Worm (Caenorhabditis elegans) whole organism, late embryonic: ENCODE measurements around the gene B0432.14.

Experiments
- C08G9.2 ChIP-seq: sonication (generic microtip); optimal IDR thresholded peaks from 2 replicates; lab custom pipeline; 2016; ENCODE audit warnings: mild to moderate bottlenecking, missing genetic modification characterization, moderate library complexity, missing compliant biosample characterization
- C38D4.7 ChIP-seq: fragments of 200-800 bp; sonication (Bioruptor generic); optimal IDR thresholded peaks from 2 replicates; lab custom pipeline; 2018; ENCODE audit warnings: mild to moderate bottlenecking, missing genetic modification characterization, moderate library complexity, missing compliant biosample characterization
- F13H6.1 ChIP-seq: sonication (generic microtip); optimal IDR thresholded peaks from 2 replicates; lab custom pipeline; 2016; ENCODE audit warnings: missing genetic modification characterization, missing compliant biosample characterization
- K02D7.2 ChIP-seq: sonication (generic microtip); optimal IDR thresholded peaks from 2 replicates; lab custom pipeline; 2017; ENCODE audit warnings: mild to moderate bottlenecking, missing genetic modification characterization, missing compliant biosample characterization
- K09A11.1 ChIP-seq: sonication (generic microtip); optimal IDR thresholded peaks from 2 replicates; lab custom pipeline; 2017; ENCODE audit warnings: antibody characterized with exemption, mild to moderate bottlenecking, missing genetic modification characterization, missing compliant biosample characterization; ENCODE audit not compliant: insufficient read depth
- T23F11.4 ChIP-seq: fragments of 200-800 bp; sonication (Bioruptor generic); optimal IDR thresholded peaks from 2 replicates; lab custom pipeline; 2018; ENCODE audit warnings: mild to moderate bottlenecking, missing genetic modification characterization, missing compliant biosample characterization
- Y22D7AL.16 ChIP-seq: sonication (generic microtip); optimal IDR thresholded peaks from 2 replicates; lab custom pipeline; 2016; ENCODE audit warnings: missing genetic modification characterization, missing compliant biosample characterization
- ceh-14 ChIP-seq: sonication (generic microtip); optimal IDR thresholded peaks from 2 replicates; lab custom pipeline; 2016; ENCODE audit warnings: missing genotype, missing genetic modification characterization, missing compliant biosample characterization
- ceh-18 ChIP-seq: sonication (generic microtip); optimal IDR thresholded peaks from 2 replicates; lab custom pipeline; 2016; ENCODE audit warnings: missing genetic modification characterization, missing compliant biosample characterization
- ceh-2 ChIP-seq: sonication (generic microtip); optimal IDR thresholded peaks from 2 replicates; lab custom pipeline; 2016; ENCODE audit warnings: missing genotype, missing genetic modification characterization, missing compliant biosample characterization
- ceh-22 ChIP-seq: sonication (generic microtip); optimal IDR thresholded peaks from 2 replicates; lab custom pipeline; 2017; ENCODE audit warnings: missing biosample characterization, missing genetic modification characterization
- ceh-24 ChIP-seq: sonication (generic microtip); optimal IDR thresholded peaks from 2 replicates; lab custom pipeline; 2016; ENCODE audit warnings: mild to moderate bottlenecking, missing genetic modification characterization, missing compliant biosample characterization
- ceh-30 ChIP-seq: fragments of 150-350 bp; optimal IDR thresholded peaks from 2 replicates; lab custom pipeline; 2014; ENCODE audit warnings: missing biosample characterization, missing genetic modification characterization
- ceh-31 ChIP-seq: sonication (generic microtip); optimal IDR thresholded peaks from 2 replicates; lab custom pipeline; 2016; ENCODE audit warnings: missing genetic modification characterization, missing compliant biosample characterization
- ceh-34 ChIP-seq: sonication (generic microtip); optimal IDR thresholded peaks from 2 replicates; lab custom pipeline; 2016; ENCODE audit warnings: mild to moderate bottlenecking, missing genetic modification characterization, missing compliant biosample characterization
- ceh-48 ChIP-seq: sonication (generic microtip); optimal IDR thresholded peaks from 2 replicates; lab custom pipeline; 2016; ENCODE audit warnings: missing genetic modification characterization, inconsistent platforms, missing compliant biosample characterization
- ceh-6 ChIP-seq: fragments of 200-800 bp; sonication (Bioruptor generic); optimal IDR thresholded peaks from 2 replicates; lab custom pipeline; 2018; ENCODE audit warnings: mild to moderate bottlenecking, missing genetic modification characterization, missing compliant biosample characterization
- dmd-4 ChIP-seq: sonication (generic microtip); optimal IDR thresholded peaks from 2 replicates; lab custom pipeline; 2016; ENCODE audit warnings: borderline replicate concordance, missing genetic modification characterization, missing compliant biosample characterization
- dve-1 ChIP-seq: sonication (generic microtip); optimal IDR thresholded peaks from 2 replicates; lab custom pipeline; 2017; ENCODE audit warnings: antibody characterized with exemption, mild to moderate bottlenecking, missing genetic modification characterization, missing compliant biosample characterization
- elt-2 ChIP-seq: sonication (generic microtip); optimal IDR thresholded peaks from 2 replicates; lab custom pipeline; 2016; ENCODE audit warnings: missing genetic modification reagents, missing genetic modification characterization, missing compliant biosample characterization
- elt-4 ChIP-seq: sonication (generic microtip); optimal IDR thresholded peaks from 2 replicates; lab custom pipeline; 2016; ENCODE audit warnings: missing genetic modification characterization, missing compliant biosample characterization
- ets-4 ChIP-seq: sonication (generic microtip); optimal IDR thresholded peaks from 2 replicates; lab custom pipeline; 2016; ENCODE audit warnings: missing genetic modification characterization, missing compliant biosample characterization
- fkh-10 ChIP-seq: fragments of 150-350 bp; optimal IDR thresholded peaks from 2 replicates; lab custom pipeline; 2014; ENCODE audit warnings: missing biosample characterization, missing genetic modification reagents, missing genetic modification characterization
- gmeb-2 ChIP-seq: sonication (generic microtip); optimal IDR thresholded peaks from 2 replicates; lab custom pipeline; 2016; ENCODE audit warnings: missing genetic modification characterization, inconsistent platforms, missing compliant biosample characterization
- hlh-15 ChIP-seq: sonication (generic microtip); optimal IDR thresholded peaks from 2 replicates; lab custom pipeline; 2016; ENCODE audit warnings: missing genetic modification characterization, missing compliant biosample characterization
- hlh-6 ChIP-seq: sonication (generic microtip); optimal IDR thresholded peaks from 2 replicates; lab custom pipeline; 2016; ENCODE audit warnings: missing genotype, missing genetic modification characterization, missing compliant biosample characterization
- hlh-8 ChIP-seq: sonication (generic microtip); optimal IDR thresholded peaks from 2 replicates; lab custom pipeline; 2016; ENCODE audit warnings: missing genotype, missing genetic modification characterization, missing compliant biosample characterization
- lim-6 ChIP-seq: sonication (generic microtip); optimal IDR thresholded peaks from 2 replicates; lab custom pipeline; 2016; ENCODE audit warnings: missing genetic modification characterization, missing compliant biosample characterization
- lin-11 ChIP-seq: fragments of 200-800 bp; sonication (Bioruptor generic); optimal IDR thresholded peaks from 2 replicates; lab custom pipeline; 2018; ENCODE audit warnings: mild to moderate bottlenecking, missing genetic modification characterization, missing compliant biosample characterization
- madf-2 ChIP-seq: sonication (generic microtip); optimal IDR thresholded peaks from 2 replicates; lab custom pipeline; 2017; ENCODE audit warnings: missing genetic modification characterization, missing compliant biosample characterization
- mec-3 ChIP-seq: sonication (generic microtip); optimal IDR thresholded peaks from 2 replicates; lab custom pipeline; 2016; ENCODE audit warnings: borderline replicate concordance, missing genetic modification characterization, missing compliant biosample characterization
- nfya-1 ChIP-seq: sonication (generic microtip); optimal IDR thresholded peaks from 2 replicates; lab custom pipeline; 2017; ENCODE audit warnings: missing genetic modification characterization, mild to moderate bottlenecking, missing compliant biosample characterization, antibody characterized with exemption, moderate library complexity
- nhr-11 ChIP-seq: fragments of 150-350 bp; optimal IDR thresholded peaks from 2 replicates; lab custom pipeline; 2014; ENCODE audit warnings: missing biosample characterization, missing genetic modification characterization
- nhr-232 ChIP-seq: sonication (generic microtip); optimal IDR thresholded peaks from 2 replicates; lab custom pipeline; 2016; ENCODE audit warnings: missing genetic modification characterization, missing compliant biosample characterization
- npax-4 ChIP-seq: sonication (generic microtip); optimal IDR thresholded peaks from 2 replicates; lab custom pipeline; 2016; ENCODE audit warnings: missing genetic modification characterization, missing compliant biosample characterization
- odd-2 ChIP-seq: sonication (generic microtip); optimal IDR thresholded peaks from 2 replicates; lab custom pipeline; 2017; ENCODE audit warnings: antibody characterized with exemption, mild to moderate bottlenecking, missing genetic modification characterization, missing compliant biosample characterization
- pag-3 ChIP-seq: sonication (generic microtip); optimal IDR thresholded peaks from 2 replicates; lab custom pipeline; 2016; ENCODE audit warnings: missing compliant biosample characterization, missing genetic modification characterization, borderline replicate concordance
- pat-9 ChIP-seq: fragments of 200-800 bp; sonication (Bioruptor generic); optimal IDR thresholded peaks from 2 replicates; lab custom pipeline; 2018; ENCODE audit warnings: mild to moderate bottlenecking, missing genetic modification characterization, moderate library complexity, missing compliant biosample characterization
- pha-2 ChIP-seq: sonication (generic microtip); optimal IDR thresholded peaks from 2 replicates; lab custom pipeline; 2017; ENCODE audit warnings: mild to moderate bottlenecking, missing genetic modification characterization, missing compliant biosample characterization
- pha-4 ChIP-seq: fragments of 150-350 bp; optimal IDR thresholded peaks from 2 replicates; lab custom pipeline; 2018; ENCODE audit warnings: missing biosample characterization, missing genetic modification reagents, missing genetic modification characterization
- pros-1 ChIP-seq: fragments of 150-350 bp; optimal IDR thresholded peaks from 2 replicates; lab custom pipeline; 2014; ENCODE audit warnings: missing biosample characterization, missing genetic modification reagents, missing genetic modification characterization
- rnt-1 ChIP-seq: sonication (generic microtip); optimal IDR thresholded peaks from 2 replicates; lab custom pipeline; 2016; ENCODE audit warnings: missing genetic modification characterization, missing compliant biosample characterization
- sox-2 ChIP-seq: fragments of 200-800 bp; sonication (Bioruptor generic); IDR thresholded peaks from 2 replicates; pipeline ENCODE4 v1.3.6; 2022; ENCODE audit warnings: missing genetic modification reagents, missing genetic modification characterization, missing compliant biosample characterization
- syd-9 ChIP-seq: sonication (generic microtip); optimal IDR thresholded peaks from 2 replicates; lab custom pipeline; 2016; ENCODE audit warnings: mild to moderate bottlenecking, missing genetic modification characterization, moderate library complexity, missing compliant biosample characterization
- tbx-7 ChIP-seq: sonication (generic microtip); optimal IDR thresholded peaks from 2 replicates; lab custom pipeline; 2016; ENCODE audit warnings: missing genotype, missing genetic modification characterization, missing compliant biosample characterization
- ttx-3 ChIP-seq: sonication (generic microtip); optimal IDR thresholded peaks from 2 replicates; lab custom pipeline; 2016; ENCODE audit warnings: missing genetic modification reagents, missing genetic modification characterization, missing compliant biosample characterization
- unc-3 ChIP-seq, 2 experiments: fragments of 200-800 bp in 1 of 2; sonication (Bioruptor generic) in 1 of 2; sonication (generic microtip) in 1 of 2; conservative IDR thresholded peaks in 1 of 2; optimal IDR thresholded peaks in 1 of 2; 2 replicates each; pipeline versions ENCODE4 v1.3.6 to Lab custom; 2016 to 2022; ENCODE audit warnings: missing compliant biosample characterization in 2 of 2, missing genetic modification characterization in 2 of 2, missing genetic modification reagents in 1 of 2
- unc-42 ChIP-seq: sonication (generic microtip); optimal IDR thresholded peaks from 2 replicates; lab custom pipeline; 2016; ENCODE audit warnings: missing genotype, missing genetic modification characterization, missing compliant biosample characterization
- unc-55 ChIP-seq: sonication (generic microtip); optimal IDR thresholded peaks from 2 replicates; lab custom pipeline; 2017; ENCODE audit warnings: missing biosample characterization, missing genetic modification reagents, missing genetic modification characterization

Gene B0432.14

DNA sequence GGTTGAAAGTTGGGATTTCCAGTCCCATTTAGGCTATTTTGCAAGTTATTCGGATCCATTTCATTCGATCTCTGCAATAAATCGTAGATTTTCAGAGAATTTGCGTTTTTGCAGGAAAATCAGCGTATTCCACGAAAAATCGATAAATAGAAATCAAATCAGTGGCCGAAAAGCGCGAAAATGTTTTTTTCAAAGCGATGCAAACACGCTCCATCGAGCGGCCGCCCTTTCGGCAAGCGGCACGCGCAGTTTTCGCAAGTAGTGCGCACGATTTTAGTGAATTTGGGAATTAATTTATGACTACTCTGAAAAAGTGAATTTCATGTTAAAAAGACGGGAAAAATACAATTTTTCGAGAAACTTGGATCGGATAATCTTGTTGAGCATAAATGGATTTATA, 9.0 kb upstream of the B0432.14 start (continued):
- TF ChIP-seq gmeb-2 (tag; lab: Kevin White, UChicago), result peak; percentile 63
- TF ChIP-seq madf-2 (tag; lab: Kevin White, UChicago), result peak; percentile 66
- TF ChIP-seq mec-3 (tag; lab: Kevin White, UChicago), result peak; percentile 85
- no peak for TF ChIP-seq pha-4 (tag; lab: Kevin White, UChicago)
- peak; percentile 50 for TF ChIP-seq Y22D7AL.16 (tag; lab: Kevin White, UChicago)
- peak; percentile 66 for TF ChIP-seq hlh-15 (tag; lab: Kevin White, UChicago)
- TF ChIP-seq pat-9 (tag; lab: Kevin White, UChicago), result peak; percentile 76
- TF ChIP-seq ceh-34, result peak; percentile 88
- TF ChIP-seq K09A11.1 (tag; lab: Kevin White, UChicago), result peak; percentile 67
- TF ChIP-seq F13H6.1 (tag; lab: Kevin White, UChicago), result peak; percentile 73
- TF ChIP-seq ceh-30 (tag; lab: Kevin White, UChicago), result peak; percentile 68
- peak; percentile 89 for TF ChIP-seq elt-2
- TF ChIP-seq dmd-4, result peak; percentile 80
- peak; percentile 93 for TF ChIP-seq nfya-1 (tag; lab: Kevin White, UChicago)
- no peak for TF ChIP-seq pros-1
- no peak for TF ChIP-seq ceh-22 (tag; lab: Kevin White, UChicago)
- TF ChIP-seq lim-6 (tag; lab: Kevin White, UChicago), result no peak
- peak; percentile 74 for TF ChIP-seq pha-2
- TF ChIP-seq C38D4.7 (GFP tag; lab: Kevin White, UChicago), result peak; percentile 26
- peak; percentile 84 for TF ChIP-seq fkh-10 (GFP tag; lab: Kevin White, UChicago)
- TF ChIP-seq ttx-3 (tag; lab: Kevin White, UChicago), result peak; percentile 72
- TF ChIP-seq unc-42 (tag; lab: Kevin White, UChicago), result peak; percentile 99
- TF ChIP-seq pag-3 (tag; lab: Kevin White, UChicago), result peak; percentile 84
- TF ChIP-seq nhr-232 (tag; lab: Kevin White, UChicago), result peak; percentile 57
- peak; percentile 46 for TF ChIP-seq K02D7.2 (tag; lab: Kevin White, UChicago)
- peak; percentile 92 for TF ChIP-seq ceh-31 (tag; lab: Kevin White, UChicago)
- peak; percentile 61 for TF ChIP-seq unc-55 (GFP tag; lab: Kevin White, UChicago)
- peak; percentile 86 for TF ChIP-seq ceh-14
- peak; percentile 56 for TF ChIP-seq T23F11.4
- TF ChIP-seq npax-4 (tag; lab: Kevin White, UChicago), result peak; percentile 43
- TF ChIP-seq nhr-11 (tag; lab: Kevin White, UChicago), result no peak
- TF ChIP-seq ceh-18 (tag; lab: Kevin White, UChicago), result peak; percentile 92
- peak; percentile 42 for TF ChIP-seq dve-1 (tag; lab: Kevin White, UChicago)
- TF ChIP-seq hlh-8, result peak; percentile 77
- peak; percentile 97 for TF ChIP-seq ceh-48 (tag; lab: Kevin White, UChicago)
- TF ChIP-seq ceh-6 (GFP tag; lab: Kevin White, UChicago), result peak; percentile 59
- TF ChIP-seq hlh-6 (tag; lab: Kevin White, UChicago), result peak; percentile 81
- TF ChIP-seq C08G9.2 (tag; lab: Kevin White, UChicago), result peak; percentile 87
- TF ChIP-seq syd-9, result peak; percentile 26
- peak; percentile 77 for TF ChIP-seq tbx-7
- TF ChIP-seq lin-11, result peak; percentile 59
- peak; percentile 62 for TF ChIP-seq ceh-24 (tag; lab: Kevin White, UChicago)
- TF ChIP-seq elt-4 (tag; lab: Kevin White, UChicago), result no peak
- peak; percentile 94 for TF ChIP-seq rnt-1 (tag; lab: Kevin White, UChicago)
- TF ChIP-seq odd-2 (tag; lab: Kevin White, UChicago), result peak; percentile 32
- TF ChIP-seq ets-4 (tag; lab: Kevin White, UChicago), result peak; percentile 60
- TF ChIP-seq ceh-2 (tag; lab: Kevin White, UChicago), result peak; percentile 82
- no peak for TF ChIP-seq sox-2
- peak; percentile 71; the same call in 1 of the 2 replicates for TF ChIP-seq unc-3 (GFP tag; conservative IDR thresholded peaks at IDR 0.05; lab: Robert Waterston, UW)
- TF ChIP-seq unc-3 (tag; optimal IDR thresholded peaks at IDR 0.05; lab: Kevin White, UChicago), result peak; percentile 58
